Fruit fly (Drosophila melanogaster) whole organism, embryonic: ENCODE results near the gene CG46463.

Source experiments
- Bgb ChIP-seq: fragments of 200-800 bp; sonication (Bioruptor generic); IDR thresholded peaks from 2 replicates; pipeline ENCODE4 v1.3.6; 2022; ENCODE audit warnings: missing biosample characterization, missing genetic modification characterization; ENCODE audit not compliant: partially characterized antibody
- CG10366 ChIP-seq: fragments of 200-800 bp; sonication (Bioruptor generic); IDR thresholded peaks from 2 replicates; pipeline ENCODE4 v1.3.6; 2022; ENCODE audit warnings: missing biosample characterization, missing genetic modification characterization
- CG11504 ChIP-seq: fragments of 200-800 bp; sonication (Bioruptor generic); optimal IDR thresholded peaks from 3 replicates; lab custom pipeline; 2019; ENCODE audit warnings: missing biosample characterization, mild to moderate bottlenecking, missing genetic modification characterization, moderate library complexity
- CG12659 ChIP-seq: fragments of 200-800 bp; sonication (Bioruptor generic); optimal IDR thresholded peaks from 3 replicates; lab custom pipeline; 2017; ENCODE audit warnings: mild to moderate bottlenecking, missing biosample characterization, missing genetic modification reagents, missing genetic modification characterization
- CG13424 ChIP-seq: fragments of 200-800 bp; sonication (Bioruptor generic); optimal IDR thresholded peaks from 2 replicates; lab custom pipeline; 2019; ENCODE audit warnings: missing biosample characterization, mild to moderate bottlenecking, missing genetic modification characterization, moderate library complexity
- CG15269 ChIP-seq: fragments of 200-800 bp; sonication (Bioruptor generic); optimal IDR thresholded peaks from 2 replicates; lab custom pipeline; 2018; ENCODE audit warnings: missing biosample characterization, mild to moderate bottlenecking, missing genetic modification characterization, moderate library complexity
- CG17802 ChIP-seq: fragments of 200-800 bp; sonication (Bioruptor generic); optimal IDR thresholded peaks from 2 replicates; lab custom pipeline; 2018; ENCODE audit warnings: missing biosample characterization, mild to moderate bottlenecking, missing genetic modification characterization, moderate library complexity
- CG2120 ChIP-seq: fragments of 200-800 bp; sonication (Bioruptor generic); optimal IDR thresholded peaks from 3 replicates; lab custom pipeline; 2016; ENCODE audit warnings: missing biosample characterization, missing genetic modification characterization
- CG2678 ChIP-seq: fragments of 200-800 bp; sonication (Bioruptor generic); optimal IDR thresholded peaks from 3 replicates; lab custom pipeline; 2019; ENCODE audit warnings: missing biosample characterization, mild to moderate bottlenecking, missing genetic modification characterization, moderate library complexity
- CG30403 ChIP-seq: fragments of 200-800 bp; sonication (Bioruptor generic); optimal IDR thresholded peaks from 3 replicates; lab custom pipeline; 2016; ENCODE audit warnings: missing biosample characterization, missing genetic modification characterization
- CG31365 ChIP-seq: fragments of 200-800 bp; sonication (Bioruptor generic); optimal IDR thresholded peaks from 2 replicates; lab custom pipeline; 2018; ENCODE audit warnings: missing biosample characterization, mild to moderate bottlenecking, missing genetic modification characterization
- CG32532 ChIP-seq: fragments of 200-800 bp; sonication (Bioruptor generic); IDR thresholded peaks from 2 replicates; pipeline ENCODE4 v1.3.6; 2022; ENCODE audit warnings: missing biosample characterization, missing genetic modification characterization
- CG3281 ChIP-seq: fragments of 200-800 bp; sonication (Bioruptor generic); optimal IDR thresholded peaks from 3 replicates; lab custom pipeline; 2017; ENCODE audit warnings: missing biosample characterization, mild to moderate bottlenecking, missing genetic modification characterization
- CG4854 ChIP-seq: fragments of 200-800 bp; sonication (Bioruptor generic); optimal IDR thresholded peaks from 2 replicates; lab custom pipeline; 2016; ENCODE audit warnings: missing biosample characterization, missing genetic modification characterization, inconsistent platforms
- CG7839 ChIP-seq: fragments of 200-800 bp; sonication (Bioruptor generic); optimal IDR thresholded peaks from 3 replicates; lab custom pipeline; 2018; ENCODE audit warnings: missing biosample characterization, mild to moderate bottlenecking, missing genetic modification characterization, moderate library complexity
- CHES-1-like ChIP-seq: fragments of 200-800 bp; sonication (Bioruptor generic); optimal IDR thresholded peaks from 2 replicates; lab custom pipeline; 2016; ENCODE audit warnings: missing biosample characterization, missing genetic modification characterization
- CoRest ChIP-seq: fragments of 200-800 bp; sonication (Bioruptor generic); optimal IDR thresholded peaks from 3 replicates; lab custom pipeline; 2018; ENCODE audit warnings: missing biosample characterization, mild to moderate bottlenecking, missing genetic modification characterization, moderate library complexity
- Doc2 ChIP-seq: fragments of 200-800 bp; sonication (Bioruptor generic); IDR thresholded peaks from 2 replicates; pipeline ENCODE4 v1.3.6; 2022; ENCODE audit warnings: missing biosample characterization, missing genetic modification characterization
- Dref ChIP-seq: fragments of 200-800 bp; sonication (Bioruptor generic); IDR thresholded peaks from 2 replicates; pipeline ENCODE4 v1.3.6; 2022; ENCODE audit warnings: missing biosample characterization, missing genetic modification characterization
- H2.0 ChIP-seq: fragments of 200-800 bp; sonication (Bioruptor generic); IDR thresholded peaks from 2 replicates; pipeline ENCODE4 v1.3.6; 2022; ENCODE audit warnings: missing biosample characterization, missing genetic modification characterization
- Hr51 ChIP-seq, 2 experiments: fragments of 200-800 bp; sonication (Bioruptor generic); optimal IDR thresholded peaks; 2 replicates in 1 of 2; 3 replicates in 1 of 2; lab custom pipeline; 2016 to 2018; ENCODE audit warnings: missing biosample characterization in 2 of 2, missing genetic modification characterization in 2 of 2, mild to moderate bottlenecking in 1 of 2, moderate library complexity in 1 of 2
- Med ChIP-seq: fragments of 200-800 bp; sonication (Bioruptor generic); peaks from one replicate; lab custom pipeline; 2016; ENCODE audit warnings: missing biosample characterization, missing genetic modification characterization, mild to moderate bottlenecking, inconsistent platforms, moderate library complexity
- Meics ChIP-seq: fragments of 200-800 bp; sonication (Bioruptor generic); optimal IDR thresholded peaks from 2 replicates; lab custom pipeline; 2017; ENCODE audit warnings: missing biosample characterization, mild to moderate bottlenecking, missing genetic modification characterization
- Oli ChIP-seq: fragments of 200-800 bp; sonication (Bioruptor generic); optimal IDR thresholded peaks from 2 replicates; lab custom pipeline; 2018; ENCODE audit warnings: missing biosample characterization, mild to moderate bottlenecking, missing genetic modification characterization, moderate library complexity
- Pdp1 ChIP-seq, 2 experiments: fragments of 200-800 bp; sonication (Bioruptor generic); optimal IDR thresholded peaks; 3 replicates each; lab custom pipeline; 2016; ENCODE audit warnings: missing biosample characterization in 2 of 2, missing genetic modification characterization in 2 of 2, mild to moderate bottlenecking in 1 of 2, moderate library complexity in 1 of 2
- Ptx1 ChIP-seq: fragments of 200-800 bp; sonication (Bioruptor generic); IDR thresholded peaks from 2 replicates; pipeline ENCODE4 v1.3.6; 2022; ENCODE audit warnings: missing biosample characterization, missing genetic modification characterization
- Sox102F ChIP-seq: fragments of 200-800 bp; sonication (Bioruptor generic); optimal IDR thresholded peaks from 2 replicates; lab custom pipeline; 2018; ENCODE audit warnings: missing biosample characterization, mild to moderate bottlenecking, missing genetic modification characterization, moderate library complexity
- Vsx1 ChIP-seq: fragments of 200-800 bp; sonication (Bioruptor generic); optimal IDR thresholded peaks from 2 replicates; lab custom pipeline; 2017; ENCODE audit warnings: missing biosample characterization, mild to moderate bottlenecking, missing genetic modification characterization, missing genetic modification reagents
- al ChIP-seq: fragments of 200-800 bp; sonication (Bioruptor generic); IDR thresholded peaks from 2 replicates; pipeline ENCODE4 v1.3.6; 2022; ENCODE audit warnings: missing biosample characterization, missing genetic modification characterization
- chn ChIP-seq: fragments of 200-800 bp; sonication (Bioruptor generic); optimal IDR thresholded peaks from 2 replicates; lab custom pipeline; 2016; ENCODE audit warnings: missing biosample characterization, missing genetic modification characterization
- dmrt99B ChIP-seq: fragments of 200-800 bp; sonication (Bioruptor generic); optimal IDR thresholded peaks from 2 replicates; lab custom pipeline; 2018; ENCODE audit warnings: missing biosample characterization, mild to moderate bottlenecking, missing genetic modification characterization, moderate library complexity
- dysf ChIP-seq: fragments of 200-800 bp; sonication (Bioruptor generic); IDR thresholded peaks from 3 replicates; pipeline ENCODE4 v1.3.6; 2022; ENCODE audit warnings: missing biosample characterization, missing genetic modification characterization
- en ChIP-seq: fragments of 200-800 bp; sonication (Bioruptor generic); optimal IDR thresholded peaks from 2 replicates; lab custom pipeline; 2016; ENCODE audit warnings: missing biosample characterization, missing genetic modification characterization
- fd3F ChIP-seq: fragments of 200-800 bp; sonication (Bioruptor generic); optimal IDR thresholded peaks from 2 replicates; lab custom pipeline; 2018; ENCODE audit warnings: missing biosample characterization, mild to moderate bottlenecking, missing genetic modification characterization, moderate library complexity
- gem ChIP-seq: fragments of 200-800 bp; sonication (Bioruptor generic); optimal IDR thresholded peaks from 2 replicates; lab custom pipeline; 2019; ENCODE audit warnings: missing biosample characterization, mild to moderate bottlenecking, missing genetic modification characterization, moderate library complexity
- grau ChIP-seq: fragments of 200-800 bp; optimal IDR thresholded peaks from 3 replicates; lab custom pipeline; 2019; ENCODE audit warnings: missing biosample characterization, mild to moderate bottlenecking, missing genetic modification characterization, moderate library complexity
- hb ChIP-seq: fragments of 200-800 bp; sonication (Bioruptor generic); IDR thresholded peaks from 3 replicates; pipeline ENCODE4 v1.3.6; 2022; ENCODE audit warnings: missing biosample characterization, missing genetic modification characterization; ENCODE audit not compliant: partially characterized antibody
- lilli ChIP-seq: fragments of 200-800 bp; sonication (Bioruptor generic); optimal IDR thresholded peaks from 3 replicates; lab custom pipeline; 2016; ENCODE audit warnings: missing biosample characterization, missing genetic modification characterization
- lmd ChIP-seq: fragments of 200-800 bp; sonication (Bioruptor generic); IDR thresholded peaks from 2 replicates; pipeline ENCODE4 v1.3.6; 2022; ENCODE audit warnings: missing biosample characterization, missing genetic modification characterization
- psq ChIP-seq: fragments of 200-800 bp; sonication (Bioruptor generic); optimal IDR thresholded peaks from 2 replicates; lab custom pipeline; 2017; ENCODE audit warnings: missing biosample characterization, missing genetic modification characterization
- sens ChIP-seq: fragments of 200-800 bp; sonication (Bioruptor generic); peaks from one replicate; lab custom pipeline; 2016; ENCODE audit warnings: missing biosample characterization, missing genetic modification characterization
- slbo ChIP-seq: fragments of 200-800 bp; sonication (Bioruptor generic); IDR thresholded peaks from 2 replicates; pipeline ENCODE4 v1.3.6; 2022; ENCODE audit warnings: missing biosample characterization, missing genetic modification characterization

Gene CG46463

dm6 chr3L:3420674-3421073 is 40.4 kb upstream of the CG46463 start:
- peak; percentile 20 for TF ChIP-seq Meics
- no peak for TF ChIP-seq CG4854
- peak; percentile 50 for TF ChIP-seq gem (tag; lab: Kevin White, UChicago)
- TF ChIP-seq CG11504 (tag; lab: Kevin White, UChicago) = peak; percentile 22
- no peak for TF ChIP-seq CG10366 (GFP tag; lab: Robert Waterston, UW)
- no peak for TF ChIP-seq dysf (GFP tag; lab: Robert Waterston, UW)
- peak; percentile 11 for TF ChIP-seq CG13424 (tag; lab: Kevin White, UChicago)
- TF ChIP-seq chn (GFP tag; lab: Kevin White, UChicago) = no peak
- TF ChIP-seq dmrt99B (tag; lab: Kevin White, UChicago) = peak; percentile 23
- peak; percentile 14 for TF ChIP-seq lilli (GFP tag; lab: Kevin White, UChicago)
- peak; percentile 71 for TF ChIP-seq sens
- peak; percentile 22 for TF ChIP-seq CG12659 (GFP tag; lab: Kevin White, UChicago)
- peak; percentile 2 for TF ChIP-seq CG30403
- no peak for TF ChIP-seq psq (GFP tag; lab: Kevin White, UChicago)
- peak; percentile 2 for TF ChIP-seq CG15269 (tag; lab: Kevin White, UChicago)
- peak; percentile 26; the same call in 1 of the 2 replicates for TF ChIP-seq slbo (GFP tag; lab: Robert Waterston, UW)
- 0 out of 2 replicates have a peak, but pooled peaks have one; percentile 12 for TF ChIP-seq Ptx1 (GFP tag; lab: Robert Waterston, UW)
- no peak for TF ChIP-seq Bgb
- TF ChIP-seq grau (tag; lab: Kevin White, UChicago) = peak; percentile 7
- TF ChIP-seq CG2120 (GFP tag; lab: Kevin White, UChicago) = peak; percentile 46
- no peak for TF ChIP-seq CG31365 (tag; lab: Kevin White, UChicago)
- peak; percentile 36 for TF ChIP-seq CG3281 (GFP tag; lab: Kevin White, UChicago)
- TF ChIP-seq Doc2 = no peak
- TF ChIP-seq Dref (GFP tag; lab: Robert Waterston, UW) = no peak
- TF ChIP-seq CoRest (tag; lab: Kevin White, UChicago) = peak; percentile 34
- peak; percentile 34 for TF ChIP-seq CG7839
- peak; percentile 10 for TF ChIP-seq Med (GFP tag; lab: Kevin White, UChicago)
- peak; percentile 49 for TF ChIP-seq CG2678 (tag; lab: Kevin White, UChicago)
- no peak for TF ChIP-seq H2.0 (GFP tag; lab: Robert Waterston, UW)
- TF ChIP-seq al (GFP tag; lab: Robert Waterston, UW) = peak; percentile 50; the same call in 1 of the 2 replicates
- TF ChIP-seq Vsx1 (GFP tag; lab: Kevin White, UChicago) = no peak
- 0 out of 2 replicates have a peak, but pooled peaks have one; percentile 13 for TF ChIP-seq CG32532 (GFP tag; lab: Robert Waterston, UW)
- peak; percentile 3 for TF ChIP-seq Oli (tag; lab: Kevin White, UChicago)
- no peak for TF ChIP-seq Pdp1 (GFP tag; optimal IDR thresholded peaks at IDR 0.05; lab: Kevin White, UChicago)
- no peak for TF ChIP-seq hb (GFP tag; lab: Robert Waterston, UW)
- no peak for TF ChIP-seq CG17802
- peak in 1 of 2 experiments; percentile 9 for TF ChIP-seq Hr51 (GFP tag; optimal IDR thresholded peaks at IDR 0.05; lab: Kevin White, UChicago)
- TF ChIP-seq lmd (GFP tag; lab: Robert Waterston, UW) = peak; percentile 9; the same call in 1 of the 2 replicates
- TF ChIP-seq Sox102F (GFP tag; lab: Kevin White, UChicago) = peak; percentile 33
- TF ChIP-seq en = no peak
- no peak for TF ChIP-seq CHES-1-like
- peak; percentile 16 for TF ChIP-seq fd3F (GFP tag; lab: Kevin White, UChicago)
